Fruit fly (Drosophila melanogaster): ENCODE measurements around the gene Obp19c.

Obp19c gene

DNA sequence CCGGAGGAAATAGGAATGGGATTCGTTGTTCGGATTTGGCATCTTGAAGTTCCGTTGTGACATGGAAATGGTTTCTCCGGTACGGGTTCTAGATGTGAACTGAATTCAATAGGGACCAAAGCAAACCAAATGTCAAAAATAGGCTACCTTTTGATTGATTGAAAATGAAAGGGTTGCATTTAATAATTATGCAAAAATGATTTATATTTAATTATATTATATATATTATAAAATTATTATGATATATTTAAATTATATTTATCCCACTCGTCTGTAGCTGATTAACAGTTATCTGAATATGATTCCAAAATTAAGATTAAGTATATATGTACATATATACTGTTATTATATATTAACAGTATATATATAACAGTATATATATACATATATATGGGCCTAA, 28.1 kb downstream of the Obp19c start, which contains the start of gene jb:
Gene jb (minus strand): TSS at position 101 of the 400 bp plus-strand sequence.
- TF ChIP-seq Eip93F (GFP tag; optimal IDR thresholded peaks at IDR 0.05) (no peak), vri (GFP tag; optimal IDR thresholded peaks at IDR 0.05) (no peak), CG31627 (GFP tag; optimal IDR thresholded peaks at IDR 0.05) (no peak)

DNA sequence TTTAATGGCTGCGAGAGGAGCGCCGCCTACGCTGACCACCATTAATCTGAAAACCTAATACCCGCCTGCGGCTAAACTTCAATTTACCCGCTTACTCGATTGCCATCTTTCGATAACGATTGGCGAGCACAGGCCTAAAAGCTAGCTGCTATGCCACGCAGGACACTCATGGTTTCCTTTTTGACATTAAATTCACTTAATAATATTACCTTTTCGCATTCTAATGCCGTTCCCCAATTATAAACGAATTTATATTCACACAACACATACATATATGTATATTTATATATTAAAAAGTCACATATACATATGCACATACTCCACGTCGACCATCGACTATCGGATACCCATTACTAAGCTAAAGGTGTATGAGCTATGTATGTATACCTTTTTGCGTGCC, 29.1 kb downstream of the Obp19c start:
- no peak for TF ChIP-seq CG3919 (GFP tag; optimal IDR thresholded peaks at IDR 0.05)
- no peak for TF ChIP-seq Sox14 (GFP tag; optimal IDR thresholded peaks at IDR 0.05)
- TF ChIP-seq Blimp-1 (GFP tag; optimal IDR thresholded peaks at IDR 0.05), result no peak
- TF ChIP-seq CG8319 (GFP tag; optimal IDR thresholded peaks at IDR 0.05), result no peak
- no peak for TF ChIP-seq CG8632 (GFP tag; optimal IDR thresholded peaks at IDR 0.05)
- TF ChIP-seq CG3032 (tag; optimal IDR thresholded peaks at IDR 0.05), result no peak
- TF ChIP-seq CG11762 (GFP tag; optimal IDR thresholded peaks at IDR 0.05; ENCODE audit: insufficient read depth), result no peak
- TF ChIP-seq esn (GFP tag; optimal IDR thresholded peaks at IDR 0.05), result no peak
- no peak for TF ChIP-seq fd85E (GFP tag; optimal IDR thresholded peaks at IDR 0.05)
- no peak for TF ChIP-seq Lpt (GFP tag; optimal IDR thresholded peaks at IDR 0.05)
- no peak for TF ChIP-seq CG11294 (GFP tag; IDR thresholded peaks at IDR 0.05)
- no peak for TF ChIP-seq pdm3 (GFP tag; optimal IDR thresholded peaks at IDR 0.05)
- TF ChIP-seq CG7368 (GFP tag; optimal IDR thresholded peaks at IDR 0.05), result no peak
- TF ChIP-seq CG11902 (GFP tag; optimal IDR thresholded peaks at IDR 0.05), result no peak
- no peak for TF ChIP-seq dac (GFP tag; optimal IDR thresholded peaks at IDR 0.05)

DNA sequence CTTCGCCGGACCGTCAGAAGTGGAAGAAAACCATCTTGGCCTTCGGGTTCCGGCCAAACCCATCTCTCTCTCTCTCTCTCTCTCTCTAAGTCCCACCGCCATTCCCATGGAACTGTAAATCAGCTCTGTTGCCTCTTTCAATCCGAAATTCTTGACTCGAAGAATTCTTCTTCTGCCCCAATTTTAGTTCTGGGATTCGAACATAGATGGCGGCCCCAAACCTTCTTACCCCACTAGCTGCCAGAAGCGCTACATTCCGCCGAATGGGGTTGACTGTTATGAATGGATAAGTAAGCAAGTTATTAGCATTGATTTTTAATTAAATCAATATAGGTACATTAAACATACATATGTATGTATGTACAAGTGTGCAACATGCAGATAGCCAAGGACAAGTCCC, 32.9 kb downstream of the Obp19c start:
- TF ChIP-seq topi (GFP tag; optimal IDR thresholded peaks at IDR 0.05), result no peak
- no peak for TF ChIP-seq Hr4 (GFP tag; optimal IDR thresholded peaks at IDR 0.05)
- TF ChIP-seq CG3032 (tag; optimal IDR thresholded peaks at IDR 0.05), result no peak
- TF ChIP-seq net (GFP tag; optimal IDR thresholded peaks at IDR 0.05), result no peak
- TF ChIP-seq Lpt (GFP tag; optimal IDR thresholded peaks at IDR 0.05), result no peak
- TF ChIP-seq OdsH (GFP tag; optimal IDR thresholded peaks at IDR 0.05), result no peak
- no peak for TF ChIP-seq svp (GFP tag)
- TF ChIP-seq CG11294 (GFP tag; IDR thresholded peaks at IDR 0.05), result no peak
- no peak for TF ChIP-seq cyc (GFP tag; optimal IDR thresholded peaks at IDR 0.05)
- no peak for TF ChIP-seq salr (GFP tag; optimal IDR thresholded peaks at IDR 0.05)
- TF ChIP-seq CG8119 (GFP tag; IDR thresholded peaks at IDR 0.05), result no peak
- TF ChIP-seq CG4318 (GFP tag; optimal IDR thresholded peaks at IDR 0.05), result no peak
- no peak for TF ChIP-seq CG6163 (GFP tag; IDR thresholded peaks at IDR 0.05)

DNA sequence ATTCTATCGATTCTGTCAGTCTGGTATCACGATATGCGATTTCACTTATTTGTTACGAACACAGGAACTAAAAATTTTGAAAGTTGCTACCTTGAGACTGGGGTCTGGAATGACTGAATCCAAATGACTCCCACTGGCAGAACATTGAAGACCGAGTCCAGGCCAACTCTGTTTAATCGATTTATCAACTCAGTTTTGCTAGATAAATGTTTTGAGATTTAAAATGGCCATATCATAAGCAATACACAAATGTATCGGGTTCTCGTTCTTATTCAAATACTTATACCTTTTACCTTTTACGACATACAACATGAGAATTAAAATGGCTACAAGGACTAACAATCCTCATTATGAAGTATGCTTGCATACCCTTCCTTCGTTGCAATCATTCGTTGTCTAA, 42.3 kb downstream of the Obp19c start, which contains the start of gene CG12679:
Gene CG12679 (minus strand): TSS at position 101 of the 400 bp plus-strand sequence.
- TF ChIP-seq Hr4 (GFP tag; optimal IDR thresholded peaks at IDR 0.05) (no peak), CG32006 (GFP tag; optimal IDR thresholded peaks at IDR 0.05) (no peak), Sox15 (GFP tag; optimal IDR thresholded peaks at IDR 0.05) (no peak), CG10631 (GFP tag; optimal IDR thresholded peaks at IDR 0.05) (no peak), Smox (GFP tag; optimal IDR thresholded peaks at IDR 0.05) (no peak), OdsH (GFP tag; optimal IDR thresholded peaks at IDR 0.05) (no peak), Ets21C (GFP tag; optimal IDR thresholded peaks at IDR 0.05) (no peak), CG8119 (GFP tag; IDR thresholded peaks at IDR 0.05) (no peak), esn (GFP tag; optimal IDR thresholded peaks at IDR 0.05) (no peak)
